Fruit fly (Drosophila melanogaster) whole organism, embryonic: ENCODE data around the gene Zasp66.
A peak's percentile ranks its signal among the peaks of the same experiment; 100 is the strongest.

Experiments
- Antp ChIP-seq: fragments of 200-800 bp; sonication (Bioruptor generic); optimal IDR thresholded peaks from 3 replicates; lab custom pipeline; 2016; ENCODE audit warnings: missing biosample characterization, missing genetic modification characterization
- B-H1 ChIP-seq: fragments of 200-800 bp; sonication (Bioruptor generic); IDR thresholded peaks from 3 replicates; pipeline ENCODE4 v1.3.6; 2022; ENCODE audit warnings: missing biosample characterization, missing genetic modification characterization
- CG10147 ChIP-seq: fragments of 200-800 bp; sonication (Bioruptor generic); optimal IDR thresholded peaks from 2 replicates; lab custom pipeline; 2019; ENCODE audit warnings: missing biosample characterization, mild to moderate bottlenecking, missing genetic modification characterization, moderate library complexity
- CG10462 ChIP-seq: fragments of 200-800 bp; sonication (Bioruptor generic); optimal IDR thresholded peaks from 2 replicates; lab custom pipeline; 2016; ENCODE audit warnings: missing biosample characterization, missing genetic modification characterization
- CG10959 ChIP-seq: fragments of 200-800 bp; sonication (Bioruptor generic); IDR thresholded peaks from 2 replicates; pipeline ENCODE4 v1.3.6; 2022; ENCODE audit warnings: missing biosample characterization, missing genetic modification characterization
- CG11456 ChIP-seq: fragments of 200-800 bp; sonication (Bioruptor generic); IDR thresholded peaks from 3 replicates; pipeline ENCODE4 v1.3.6; 2022; ENCODE audit warnings: missing biosample characterization, missing genetic modification characterization
- CG12659 ChIP-seq: fragments of 200-800 bp; sonication (Bioruptor generic); optimal IDR thresholded peaks from 3 replicates; lab custom pipeline; 2017; ENCODE audit warnings: mild to moderate bottlenecking, missing biosample characterization, missing genetic modification reagents, missing genetic modification characterization
- CG1647 ChIP-seq: fragments of 200-800 bp; sonication (Bioruptor generic); optimal IDR thresholded peaks from 3 replicates; lab custom pipeline; 2016; ENCODE audit warnings: missing biosample characterization, missing genetic modification characterization
- CG17612 ChIP-seq: fragments of 200-800 bp; sonication (Bioruptor generic); IDR thresholded peaks from 2 replicates; pipeline ENCODE4 v1.3.6; 2022; ENCODE audit warnings: missing biosample characterization, missing genetic modification characterization
- CG18476 ChIP-seq: fragments of 200-800 bp; sonication (Bioruptor generic); optimal IDR thresholded peaks from 2 replicates; lab custom pipeline; 2016; ENCODE audit warnings: missing biosample characterization, mild to moderate bottlenecking, missing genetic modification characterization
- CG2199 ChIP-seq: fragments of 200-800 bp; sonication (Bioruptor generic); IDR thresholded peaks from 3 replicates; pipeline ENCODE4 v1.3.6; 2022; ENCODE audit warnings: missing biosample characterization, missing genetic modification characterization
- CG2678 ChIP-seq: fragments of 200-800 bp; sonication (Bioruptor generic); optimal IDR thresholded peaks from 3 replicates; lab custom pipeline; 2019; ENCODE audit warnings: missing biosample characterization, mild to moderate bottlenecking, missing genetic modification characterization, moderate library complexity
- CG2712 ChIP-seq: fragments of 200-800 bp; optimal IDR thresholded peaks from 3 replicates; lab custom pipeline; 2019; ENCODE audit warnings: missing biosample characterization, mild to moderate bottlenecking, missing genetic modification characterization, moderate library complexity
- CG30403 ChIP-seq: fragments of 200-800 bp; sonication (Bioruptor generic); optimal IDR thresholded peaks from 3 replicates; lab custom pipeline; 2016; ENCODE audit warnings: missing biosample characterization, missing genetic modification characterization
- CG32532 ChIP-seq: fragments of 200-800 bp; sonication (Bioruptor generic); IDR thresholded peaks from 2 replicates; pipeline ENCODE4 v1.3.6; 2022; ENCODE audit warnings: missing biosample characterization, missing genetic modification characterization
- CG34376 ChIP-seq: fragments of 200-800 bp; sonication (Bioruptor generic); optimal IDR thresholded peaks from 2 replicates; lab custom pipeline; 2018; ENCODE audit warnings: missing biosample characterization, mild to moderate bottlenecking, missing genetic modification characterization
- CG6175 ChIP-seq: fragments of 200-800 bp; sonication (Bioruptor generic); IDR thresholded peaks from 3 replicates; pipeline ENCODE4 v1.3.6; 2022; ENCODE audit warnings: missing biosample characterization, missing genetic modification characterization
- CG7839 ChIP-seq: fragments of 200-800 bp; sonication (Bioruptor generic); optimal IDR thresholded peaks from 3 replicates; lab custom pipeline; 2018; ENCODE audit warnings: missing biosample characterization, mild to moderate bottlenecking, missing genetic modification characterization, moderate library complexity
- CG9437 ChIP-seq: fragments of 200-800 bp; sonication (Bioruptor generic); optimal IDR thresholded peaks from 2 replicates; lab custom pipeline; 2018; ENCODE audit warnings: missing biosample characterization, mild to moderate bottlenecking, missing genetic modification characterization
- CG9609 ChIP-seq: fragments of 200-800 bp; sonication (Bioruptor generic); optimal IDR thresholded peaks from 3 replicates; lab custom pipeline; 2016; ENCODE audit warnings: missing biosample characterization, missing genetic modification characterization
- Camta ChIP-seq: fragments of 200-800 bp; sonication (Bioruptor generic); optimal IDR thresholded peaks from 2 replicates; lab custom pipeline; 2016; ENCODE audit warnings: missing biosample characterization, missing genetic modification characterization
- Ets65A ChIP-seq: fragments of 200-800 bp; sonication (Bioruptor generic); peaks from one replicate; lab custom pipeline; 2016; ENCODE audit warnings: missing biosample characterization, missing genetic modification characterization
- Lim3 ChIP-seq: fragments of 200-800 bp; sonication (Bioruptor generic); IDR thresholded peaks from 2 replicates; pipeline ENCODE4 v1.3.6; 2022; ENCODE audit warnings: missing biosample characterization, missing genetic modification characterization
- Neu2 ChIP-seq: fragments of 200-800 bp; sonication (Bioruptor generic); optimal IDR thresholded peaks from 3 replicates; lab custom pipeline; 2016; ENCODE audit warnings: missing biosample characterization, missing genetic modification characterization, borderline replicate concordance
- Oli ChIP-seq: fragments of 200-800 bp; sonication (Bioruptor generic); optimal IDR thresholded peaks from 2 replicates; lab custom pipeline; 2018; ENCODE audit warnings: missing biosample characterization, mild to moderate bottlenecking, missing genetic modification characterization, moderate library complexity
- Optix ChIP-seq: fragments of 200-800 bp; sonication (Bioruptor generic); IDR thresholded peaks from 3 replicates; pipeline ENCODE4 v1.3.6; 2022; ENCODE audit warnings: missing biosample characterization, missing genetic modification characterization
- Pdp1 ChIP-seq, 2 experiments: fragments of 200-800 bp; sonication (Bioruptor generic); optimal IDR thresholded peaks; 3 replicates each; lab custom pipeline; 2016; ENCODE audit warnings: missing biosample characterization in 2 of 2, missing genetic modification characterization in 2 of 2, mild to moderate bottlenecking in 1 of 2, moderate library complexity in 1 of 2
- Side ChIP-seq: fragments of 200-800 bp; sonication (Bioruptor generic); optimal IDR thresholded peaks from 2 replicates; lab custom pipeline; 2016; ENCODE audit warnings: missing biosample characterization, missing genetic modification characterization
- Six4 ChIP-seq: fragments of 200-800 bp; sonication (Bioruptor generic); optimal IDR thresholded peaks from 2 replicates; lab custom pipeline; 2016; ENCODE audit warnings: missing biosample characterization, missing genetic modification characterization
- Sry-β ChIP-seq: fragments of 200-800 bp; sonication (Bioruptor generic); optimal IDR thresholded peaks from 2 replicates; lab custom pipeline; 2018; ENCODE audit warnings: missing biosample characterization, mild to moderate bottlenecking, missing genetic modification characterization, moderate library complexity
- Trl ChIP-seq, 3 experiments: fragments of >200 bp in 2 of 3; fragments of 200-800 bp in 1 of 3; sonication (Bioruptor generic) in 1 of 3; optimal IDR thresholded peaks; 2 replicates in 1 of 3; 3 replicates in 2 of 3; lab custom pipeline; 2016 to 2017; ENCODE audit warnings: missing biosample characterization in 1 of 3, missing genetic modification characterization in 1 of 3
- bcd ChIP-seq: fragments of 200-800 bp; sonication (Bioruptor generic); optimal IDR thresholded peaks from 2 replicates; lab custom pipeline; 2017; ENCODE audit warnings: missing biosample characterization, mild to moderate bottlenecking, missing genetic modification characterization
- bigmax ChIP-seq: fragments of 200-800 bp; sonication (Bioruptor generic); optimal IDR thresholded peaks from 2 replicates; lab custom pipeline; 2018; ENCODE audit warnings: missing biosample characterization, mild to moderate bottlenecking, missing genetic modification characterization
- crol ChIP-seq: fragments of 200-800 bp; sonication (Bioruptor generic); IDR thresholded peaks from 2 replicates; pipeline ENCODE4 v1.3.6; 2022; ENCODE audit warnings: missing biosample characterization, missing genetic modification characterization
- dpn ChIP-seq, 2 experiments: fragments of 200-800 bp; sonication (Bioruptor generic); optimal IDR thresholded peaks; 3 replicates each; lab custom pipeline; 2016; ENCODE audit warnings: missing biosample characterization in 2 of 2, missing genetic modification characterization in 2 of 2
- eve ChIP-seq, 2 experiments: fragments of >200 bp; optimal IDR thresholded peaks; 2 replicates each; lab custom pipeline; 2017; ENCODE audit warnings: missing biosample characterization in 2 of 2, missing genetic modification characterization in 2 of 2
- fru ChIP-seq: fragments of >200 bp; optimal IDR thresholded peaks from 2 replicates; lab custom pipeline; 2017
- gcm ChIP-seq: fragments of 200-800 bp; sonication (Bioruptor generic); optimal IDR thresholded peaks from 2 replicates; lab custom pipeline; 2019; ENCODE audit warnings: missing biosample characterization, mild to moderate bottlenecking, missing genetic modification characterization, moderate library complexity
- inv ChIP-seq: fragments of 200-800 bp; sonication (Bioruptor generic); IDR thresholded peaks from 2 replicates; pipeline ENCODE4 v1.3.6; 2022; ENCODE audit warnings: missing biosample characterization, missing genetic modification characterization; ENCODE audit not compliant: partially characterized antibody
- kah ChIP-seq: fragments of 200-800 bp; sonication (Bioruptor generic); optimal IDR thresholded peaks from 2 replicates; lab custom pipeline; 2018; ENCODE audit warnings: missing biosample characterization, mild to moderate bottlenecking, missing genetic modification characterization
- mld ChIP-seq: fragments of 200-800 bp; sonication (Bioruptor generic); IDR thresholded peaks from 3 replicates; pipeline ENCODE4 v1.3.6; 2022; ENCODE audit warnings: missing biosample characterization, missing genetic modification characterization; ENCODE audit not compliant: partially characterized antibody
- nmo ChIP-seq: fragments of 200-800 bp; sonication (Bioruptor generic); optimal IDR thresholded peaks from 2 replicates; lab custom pipeline; 2018; ENCODE audit warnings: missing biosample characterization, mild to moderate bottlenecking, missing genetic modification characterization, moderate library complexity
- oc ChIP-seq: fragments of 200-800 bp; sonication (Bioruptor generic); optimal IDR thresholded peaks from 2 replicates; lab custom pipeline; 2018; ENCODE audit warnings: missing biosample characterization, mild to moderate bottlenecking, missing genetic modification characterization, moderate library complexity
- pan ChIP-seq, 4 experiments: fragments of >200 bp in 3 of 4; fragments of 200-800 bp in 1 of 4; sonication (Bioruptor generic) in 1 of 4; optimal IDR thresholded peaks in 3 of 4; IDR thresholded peaks in 1 of 4; 2 replicates each; pipeline versions ENCODE4 v1.3.6 to Lab custom; 2017 to 2022; ENCODE audit warnings: missing biosample characterization in 2 of 4, missing genetic modification characterization in 2 of 4, mixed read lengths in 1 of 4
- row ChIP-seq: fragments of 200-800 bp; sonication (Bioruptor generic); IDR thresholded peaks from 3 replicates; pipeline ENCODE4 v1.3.6; 2022; ENCODE audit warnings: missing biosample characterization, missing genetic modification characterization
- sob ChIP-seq: fragments of 200-800 bp; sonication (Bioruptor generic); IDR thresholded peaks from 2 replicates; pipeline ENCODE4 v1.3.6; 2022; ENCODE audit warnings: missing biosample characterization, missing genetic modification characterization
- sqz ChIP-seq: fragments of 200-800 bp; sonication (Bioruptor generic); optimal IDR thresholded peaks from 3 replicates; lab custom pipeline; 2018; ENCODE audit warnings: missing biosample characterization, mild to moderate bottlenecking, missing genetic modification characterization
- trem ChIP-seq: fragments of 200-800 bp; optimal IDR thresholded peaks from 3 replicates; lab custom pipeline; 2019; ENCODE audit warnings: missing biosample characterization, mild to moderate bottlenecking, missing genetic modification characterization, moderate library complexity
- z ChIP-seq: fragments of 200-800 bp; sonication (Bioruptor generic); IDR thresholded peaks from 3 replicates; pipeline ENCODE4 v1.3.6; 2022; ENCODE audit warnings: missing biosample characterization, missing genetic modification characterization

The Zasp66 gene

DNA sequence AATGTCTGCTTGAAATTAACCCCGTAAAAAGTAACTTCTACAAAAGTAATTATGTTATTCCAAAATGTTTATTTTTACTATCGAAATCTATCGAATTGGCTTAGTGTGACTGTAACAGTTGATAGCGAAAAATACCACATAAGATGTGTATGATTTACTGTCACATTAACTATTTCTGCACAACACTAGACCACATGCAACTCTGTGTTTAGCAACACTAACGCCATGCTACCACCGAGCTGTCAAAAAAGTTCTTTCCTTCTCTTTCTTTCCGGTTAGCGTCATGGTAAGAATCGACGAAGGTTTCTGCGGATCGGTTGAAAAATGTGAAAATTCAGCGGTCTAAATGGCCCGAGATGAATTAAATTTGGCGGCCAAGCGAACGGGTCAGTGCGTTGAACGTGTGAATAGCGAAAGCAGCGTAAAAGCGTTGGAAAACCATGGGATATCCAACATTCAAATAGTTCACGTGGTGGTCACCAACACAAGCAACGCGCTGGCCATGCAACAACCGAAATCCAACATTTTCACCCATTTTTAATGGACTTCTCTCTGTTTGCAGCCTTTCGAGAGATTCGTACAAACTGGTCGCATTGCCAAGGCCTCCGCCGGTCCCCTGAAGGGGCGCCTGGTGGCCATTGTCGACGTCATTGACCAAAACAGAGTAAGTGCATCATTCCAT lies 23.3 kb upstream of the Zasp66 start, which contains the start of the genes Nelf-E and RpL14 (continued):
- peak; percentile 96 for TF ChIP-seq Camta (GFP tag; lab: Kevin White, UChicago)
- no peak for TF ChIP-seq sqz (GFP tag; lab: Kevin White, UChicago)
- peak; percentile 94 for TF ChIP-seq Antp
- peak; percentile 87 to 97 for TF ChIP-seq dpn (GFP tag; optimal IDR thresholded peaks at IDR 0.05; lab: Kevin White, UChicago)
- TF ChIP-seq CG7839 (tag; lab: Kevin White, UChicago), result peak; percentile 91
- TF ChIP-seq z (GFP tag; lab: Robert Waterston, UW), result peak; percentile 68; the same call in 2 of the 3 replicates
- peak; percentile 87 for TF ChIP-seq CG18476
- TF ChIP-seq CG11456, result peak; percentile 97
- TF ChIP-seq row (GFP tag; lab: Robert Waterston, UW), result peak; percentile 68
- TF ChIP-seq CG2199 (GFP tag; lab: Robert Waterston, UW), result peak; percentile 95
- TF ChIP-seq CG34376, result peak; percentile 98
- TF ChIP-seq gcm (GFP tag; lab: Kevin White, UChicago), result peak; percentile 92
- TF ChIP-seq pan (optimal IDR thresholded peaks at IDR 0.05; lab: Kevin White, UChicago), result no peak
- peak in 1 of 2 experiments; percentile 95 for TF ChIP-seq pan (GFP tag; optimal IDR thresholded peaks at IDR 0.05 in 1 of 2, IDR thresholded peaks at IDR 0.05 in 1 of 2)
- peak; percentile 98 for TF ChIP-seq sob (GFP tag; lab: Robert Waterston, UW)
- no peak for TF ChIP-seq fru (lab: Kevin White, UChicago)
- TF ChIP-seq Sry-β (GFP tag; lab: Kevin White, UChicago), result peak; percentile 72
- peak; percentile 77 for TF ChIP-seq CG10462
- TF ChIP-seq CG2678 (tag; lab: Kevin White, UChicago), result peak; percentile 88
- TF ChIP-seq Pdp1 (GFP tag; optimal IDR thresholded peaks at IDR 0.05; lab: Kevin White, UChicago), result peak; percentile 86 to 93
- TF ChIP-seq CG9437 (GFP tag; lab: Kevin White, UChicago), result peak; percentile 88
- TF ChIP-seq kah (GFP tag; lab: Kevin White, UChicago), result peak; percentile 92
- TF ChIP-seq inv (GFP tag; lab: Robert Waterston, UW), result no peak
- TF ChIP-seq CG1647 (GFP tag; lab: Kevin White, UChicago), result peak; percentile 91
- peak; percentile 99 for TF ChIP-seq CG12659
- TF ChIP-seq CG2712 (tag; lab: Kevin White, UChicago), result peak; percentile 92
- peak; percentile 95 for TF ChIP-seq trem (tag; lab: Kevin White, UChicago)
- TF ChIP-seq CG9609 (GFP tag; lab: Kevin White, UChicago), result peak; percentile 96
- peak; percentile 85 for TF ChIP-seq CG10959 (GFP tag; lab: Robert Waterston, UW)
- TF ChIP-seq oc (tag; lab: Kevin White, UChicago), result peak; percentile 93
- TF ChIP-seq CG17612, result peak; percentile 80; the same call in 1 of the 2 replicates
- TF ChIP-seq CG32532 (GFP tag; lab: Robert Waterston, UW), result peak; percentile 94
- TF ChIP-seq Six4, result peak; percentile 86
- peak; percentile 90 for TF ChIP-seq CG30403
- TF ChIP-seq Oli (tag; lab: Kevin White, UChicago), result peak; percentile 83
- peak; percentile 94 for TF ChIP-seq CG6175 (GFP tag; lab: Robert Waterston, UW)
- peak; percentile 97 for TF ChIP-seq Side
- peak; percentile 86 for TF ChIP-seq bigmax (GFP tag; lab: Kevin White, UChicago)
- TF ChIP-seq Neu2 (GFP tag; lab: Kevin White, UChicago), result peak; percentile 83
- peak; percentile 100 for TF ChIP-seq Ets65A (GFP tag; lab: Kevin White, UChicago)
- TF ChIP-seq bcd (GFP tag; lab: Kevin White, UChicago), result peak; percentile 97
- peak; percentile 86 for TF ChIP-seq Optix
- TF ChIP-seq Trl (optimal IDR thresholded peaks at IDR 0.05; lab: Kevin White, UChicago), result no peak
- TF ChIP-seq Trl (GFP tag; optimal IDR thresholded peaks at IDR 0.05; lab: Kevin White, UChicago), result peak; percentile 98
- TF ChIP-seq eve (GFP tag; optimal IDR thresholded peaks at IDR 0.05; lab: Kevin White, UChicago), result no peak
- no peak for TF ChIP-seq CG10147 (GFP tag; lab: Kevin White, UChicago)
- peak; percentile 93 for TF ChIP-seq nmo (GFP tag; lab: Kevin White, UChicago)
- 0 out of 2 replicates have a peak, but pooled peaks have one; percentile 42 for TF ChIP-seq Lim3
- no peak for TF ChIP-seq mld (GFP tag; lab: Robert Waterston, UW)
- TF ChIP-seq crol, result peak; percentile 66
- peak; percentile 81 for TF ChIP-seq B-H1 (GFP tag; lab: Robert Waterston, UW)
